Worm (Caenorhabditis elegans) whole organism, midembryonic: ENCODE results near the gene ceh-38.

ENCODE experiments used
- T22C8.4 ChIP-seq: fragments of 200-800 bp; sonication (Bioruptor generic); IDR thresholded peaks from 2 replicates; pipeline ENCODE4 v1.3.6; 2022; ENCODE audit warnings: missing genetic modification characterization, missing compliant biosample characterization
- flt-1 ChIP-seq: fragments of 200-800 bp; sonication (Bioruptor generic); IDR thresholded peaks from 2 replicates; pipeline ENCODE4 v1.3.6; 2022; ENCODE audit warnings: missing genetic modification characterization, missing compliant biosample characterization
- med-1 ChIP-seq: sonication (generic microtip); optimal IDR thresholded peaks from 2 replicates; lab custom pipeline; 2017; ENCODE audit warnings: missing genetic modification characterization, mild to moderate bottlenecking, missing compliant biosample characterization, antibody characterized with exemption, missing genetic modification reagents; ENCODE audit not compliant: insufficient read depth
- ztf-23 ChIP-seq: fragments of 200-800 bp; sonication (Bioruptor generic); IDR thresholded peaks from 2 replicates; pipeline ENCODE4 v1.3.6; 2022; ENCODE audit warnings: missing genetic modification reagents, missing genetic modification characterization, missing compliant biosample characterization
- ztf-29 ChIP-seq: fragments of 200-800 bp; sonication (Bioruptor generic); IDR thresholded peaks from 2 replicates; pipeline ENCODE4 v1.3.6; 2022; ENCODE audit warnings: missing genetic modification reagents, missing genetic modification characterization, missing compliant biosample characterization

- TF ChIP-seq flt-1 (GFP tag; lab: Robert Waterston, UW) (no peak), med-1 (no peak), ztf-23 (GFP tag; lab: Robert Waterston, UW) (no peak), ztf-29 (no peak), T22C8.4 (no peak)
These were observed 27.6 kb downstream of the ceh-38 start for ce11 chrII:6978908-6979307.
